Worm (Caenorhabditis elegans): ENCODE measurements around the gene irld-22.

Gene irld-22

DNA sequence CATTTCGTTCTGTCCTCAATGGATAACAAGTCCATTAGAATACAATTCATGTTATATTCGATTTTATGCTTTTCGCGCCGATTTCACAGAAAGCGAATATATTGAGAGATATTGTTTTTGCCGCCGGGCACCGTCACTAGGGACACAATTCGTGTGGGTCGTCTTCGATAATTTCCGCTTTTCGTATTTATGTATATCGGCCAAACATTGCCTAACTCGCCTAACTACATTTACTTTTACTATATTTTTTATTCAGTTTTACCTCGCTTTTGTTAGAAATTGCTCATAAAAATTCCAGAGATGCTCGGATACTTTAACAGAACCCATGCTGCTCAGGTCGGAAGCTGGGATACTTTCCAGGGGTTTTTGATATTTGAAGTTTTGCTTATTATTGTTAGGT is 5.3 kb downstream of the irld-22 start, which contains the start of gene sre-9:
TSS of gene sre-9 (plus strand) at position 301 of the 400 bp plus-strand sequence.
- TF ChIP-seq unc-98 (GFP tag; IDR thresholded peaks at IDR 0.05) (no peak), nhr-76 (tag; optimal IDR thresholded peaks at IDR 0.05) (no peak), unc-30 (tag; optimal IDR thresholded peaks at IDR 0.05) (no peak), pag-3 (tag; optimal IDR thresholded peaks at IDR 0.05; ENCODE audit: borderline replicate concordance, insufficient read depth) (no peak), ceh-8 (GFP tag; optimal IDR thresholded peaks at IDR 0.05) (no peak), mab-9 (GFP tag; IDR thresholded peaks at IDR 0.05) (no peak), C16A3.4 (tag; optimal IDR thresholded peaks at IDR 0.05) (no peak), nhr-19 (GFP tag; conservative IDR thresholded peaks at IDR 0.05) (no peak), lsy-2 (tag; optimal IDR thresholded peaks at IDR 0.05) (no peak), xbp-1 (tag; optimal IDR thresholded peaks at IDR 0.05) (no peak)

- no peak for TF ChIP-seq tbx-2 (tag; optimal IDR thresholded peaks at IDR 0.05)
- TF ChIP-seq irx-1 (tag; optimal IDR thresholded peaks at IDR 0.05) = no peak
- TF ChIP-seq snu-23 (GFP tag; optimal IDR thresholded peaks at IDR 0.05) = no peak
- no peak for TF ChIP-seq sox-4 (tag; optimal IDR thresholded peaks at IDR 0.05)
- TF ChIP-seq ceh-8 (GFP tag; optimal IDR thresholded peaks at IDR 0.05) = no peak
- no peak for TF ChIP-seq grh-1 (GFP tag; IDR thresholded peaks at IDR 0.05)
- no peak for TF ChIP-seq ets-5 (GFP tag; IDR thresholded peaks at IDR 0.05)
- TF ChIP-seq xbp-1 (tag; optimal IDR thresholded peaks at IDR 0.05) = no peak
Measured at ce11 chrV:3892361-3892904, 7.6 kb downstream of the irld-22 start, which contains the start of gene C17E7.4. Gene C17E7.4 (plus strand): TSS chrV:3892854.

- TF ChIP-seq sptf-1 (tag; optimal IDR thresholded peaks at IDR 0.05) (no peak), dpl-1 (GFP tag; optimal IDR thresholded peaks at IDR 0.05) (no peak), nhr-71 (tag; optimal IDR thresholded peaks at IDR 0.05) (no peak), C34B4.2 (tag; optimal IDR thresholded peaks at IDR 0.05) (no peak)
Measured at ce11 chrV:3891919-3892318, 8.1 kb downstream of the irld-22 start, which contains the start of gene C17E7.12. Gene C17E7.12 (minus strand): TSS chrV:3892019.

- no peak for TF ChIP-seq tlp-1 (tag; optimal IDR thresholded peaks at IDR 0.05)
- TF ChIP-seq dsc-1 (tag; optimal IDR thresholded peaks at IDR 0.05) = no peak
- TF ChIP-seq mep-1 (tag; optimal IDR thresholded peaks at IDR 0.05) = no peak
- TF ChIP-seq aha-1 (tag; optimal IDR thresholded peaks at IDR 0.05) = no peak
- no peak for TF ChIP-seq sptf-1 (tag; optimal IDR thresholded peaks at IDR 0.05)
- no peak for TF ChIP-seq mef-2 (tag; optimal IDR thresholded peaks at IDR 0.05)
- no peak for TF ChIP-seq nhr-237 (tag; optimal IDR thresholded peaks at IDR 0.05)
- TF ChIP-seq tbx-2 (tag; optimal IDR thresholded peaks at IDR 0.05) = no peak
- TF ChIP-seq jun-1 (tag; optimal IDR thresholded peaks at IDR 0.05) = no peak
- TF ChIP-seq nhr-77 (tag; optimal IDR thresholded peaks at IDR 0.05) = no peak
- TF ChIP-seq unc-86 (tag; optimal IDR thresholded peaks at IDR 0.05) = no peak
- TF ChIP-seq nhr-85 (tag) = no peak
- TF ChIP-seq elt-3 (tag; optimal IDR thresholded peaks at IDR 0.05) = no peak
Measured at ce11 chrV:3890761-3891160, 9.2 kb downstream of the irld-22 start, which contains the start of gene C17E7.9. Gene C17E7.9 (minus strand): TSS chrV:3890861.

DNA sequence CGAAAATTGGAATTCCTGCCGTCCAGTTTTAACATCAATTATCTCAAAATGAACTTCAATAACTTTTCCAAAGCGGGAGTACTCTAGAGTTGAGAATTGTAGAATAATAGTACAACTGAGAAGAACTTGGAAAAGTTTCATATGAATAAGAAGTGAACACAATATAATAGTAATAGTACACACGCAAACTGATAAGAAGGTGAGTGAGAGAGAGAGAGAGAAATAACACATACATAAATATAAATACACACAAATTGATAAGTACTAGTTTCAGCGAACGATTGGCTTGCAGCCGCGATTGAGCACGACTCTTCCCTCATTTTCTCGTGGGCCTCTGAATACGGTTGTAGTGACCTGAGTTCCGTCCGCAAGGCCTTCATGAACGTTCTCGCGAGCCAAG is 10.9 kb downstream of the irld-22 start, which contains the start of gene C17E7.13:
TSS of gene C17E7.13 (minus strand) at position 176 of the 400 bp plus-strand sequence.
- TF ChIP-seq dpl-1 (GFP tag; optimal IDR thresholded peaks at IDR 0.05) (no peak), irx-1 (tag; optimal IDR thresholded peaks at IDR 0.05) (no peak), nhr-237 (tag; optimal IDR thresholded peaks at IDR 0.05) (no peak), skn-1 (tag; optimal IDR thresholded peaks at IDR 0.05) (no peak), ztf-11 (tag; optimal IDR thresholded peaks at IDR 0.05) (no peak), fkh-8 (tag; optimal IDR thresholded peaks at IDR 0.05) (no peak), rnt-1 (tag; optimal IDR thresholded peaks at IDR 0.05) (no peak)
